Worm (Caenorhabditis elegans): Measurements from ENCODE around the gene mpz-5.

Gene mpz-5

ce11 chrIV:10330962-10331361 is 42.7 kb downstream of the mpz-5 start (continued):
- TF ChIP-seq daf-16 (GFP tag; optimal IDR thresholded peaks at IDR 0.05), result no peak
- peak; percentile 55 for TF ChIP-seq daf-16 (tag; optimal IDR thresholded peaks at IDR 0.05)
- TF ChIP-seq nhr-11 (tag; optimal IDR thresholded peaks at IDR 0.05), result no peak
- TF ChIP-seq daf-12 (tag; optimal IDR thresholded peaks at IDR 0.05), result no peak
- no peak for TF ChIP-seq daf-8 (GFP tag; IDR thresholded peaks at IDR 0.05)
- TF ChIP-seq nhr-28 (tag; optimal IDR thresholded peaks at IDR 0.05), result peak; percentile 61
- no peak for TF ChIP-seq nhr-111 (GFP tag; optimal IDR thresholded peaks at IDR 0.05)
- no peak for TF ChIP-seq madf-9 (GFP tag; conservative IDR thresholded peaks at IDR 0.05)
- 0 out of 2 replicates have a peak, but pooled peaks have one; percentile 14 for TF ChIP-seq ctbp-1 (GFP tag; IDR thresholded peaks at IDR 0.05)
- no peak for TF ChIP-seq duxl-1 (tag; optimal IDR thresholded peaks at IDR 0.05; ENCODE audit: poor library complexity)
- no peak for TF ChIP-seq lin-39 (tag; optimal IDR thresholded peaks at IDR 0.05)
- TF ChIP-seq hif-1 (tag; optimal IDR thresholded peaks at IDR 0.05), result no peak
- no peak for TF ChIP-seq skn-1 (tag; optimal IDR thresholded peaks at IDR 0.05)
- TF ChIP-seq sdz-12 (GFP tag; optimal IDR thresholded peaks at IDR 0.05), result no peak
- TF ChIP-seq mdl-1 (tag; optimal IDR thresholded peaks at IDR 0.05), result no peak
- TF ChIP-seq ztf-11 (tag; optimal IDR thresholded peaks at IDR 0.05), result no peak
- 0 out of 2 replicates have a peak, but pooled peaks have one; percentile 50 for TF ChIP-seq D1046.2 (GFP tag; IDR thresholded peaks at IDR 0.05)
- no peak for TF ChIP-seq R02D3.7 (tag; optimal IDR thresholded peaks at IDR 0.05)
- peak; percentile 14 for TF ChIP-seq nhr-102 (tag; optimal IDR thresholded peaks at IDR 0.05)
- TF ChIP-seq nhr-76 (tag; optimal IDR thresholded peaks at IDR 0.05), result no peak
- TF ChIP-seq ceh-20 (GFP tag; IDR thresholded peaks at IDR 0.05), result no peak
- no peak for TF ChIP-seq lin-29 (GFP tag; IDR thresholded peaks at IDR 0.05)
- peak; percentile 42; the same call in 1 of the 2 replicates for TF ChIP-seq snpc-1.2 (GFP tag; IDR thresholded peaks at IDR 0.05)
- TF ChIP-seq lin-1 (GFP tag; IDR thresholded peaks at IDR 0.05), result peak; percentile 41; the same call in 1 of the 2 replicates
- TF ChIP-seq spr-1 (tag; optimal IDR thresholded peaks at IDR 0.05), result no peak
- peak; percentile 55 for TF ChIP-seq pqm-1 (tag; optimal IDR thresholded peaks at IDR 0.05)
- TF ChIP-seq rbr-2 (tag; optimal IDR thresholded peaks at IDR 0.05), result peak; percentile 15
- peak; percentile 37; the same call in 1 of the 2 replicates for TF ChIP-seq egl-43 (GFP tag; IDR thresholded peaks at IDR 0.05)
- no peak for TF ChIP-seq F10B5.3 (tag; optimal IDR thresholded peaks at IDR 0.05)
- TF ChIP-seq nhr-25 (tag; optimal IDR thresholded peaks at IDR 0.05; ENCODE audit: borderline replicate concordance, insufficient read depth), result no peak
- TF ChIP-seq ama-1 (optimal IDR thresholded peaks at IDR 0.05), result peak; percentile 4
- no peak for TF ChIP-seq T20F7.1 (GFP tag; optimal IDR thresholded peaks at IDR 0.05)
- TF ChIP-seq arid-1 (GFP tag; conservative IDR thresholded peaks at IDR 0.05), result no peak
- TF ChIP-seq ZK546.5 (tag; optimal IDR thresholded peaks at IDR 0.05), result no peak
- TF ChIP-seq dmd-8 (GFP tag; IDR thresholded peaks at IDR 0.05), result no peak
- no peak for TF ChIP-seq Y105C5A.15 (GFP tag; IDR thresholded peaks at IDR 0.05)
- TF ChIP-seq snpc-4 (tag; optimal IDR thresholded peaks at IDR 0.05), result no peak
- TF ChIP-seq ces-1 (GFP tag; optimal IDR thresholded peaks at IDR 0.05), result no peak
- TF ChIP-seq gei-8 (GFP tag; optimal IDR thresholded peaks at IDR 0.05), result no peak
- no peak for TF ChIP-seq ceh-28 (tag; optimal IDR thresholded peaks at IDR 0.05)
- peak; percentile 11 for TF ChIP-seq mes-2 (tag; optimal IDR thresholded peaks at IDR 0.05; ENCODE audit: poor library complexity, severe bottlenecking)
- no peak for TF ChIP-seq ztf-7 (tag; optimal IDR thresholded peaks at IDR 0.05)
- no peak for TF ChIP-seq tag-97 (GFP tag; IDR thresholded peaks at IDR 0.05)
- peak; percentile 23 for TF ChIP-seq mep-1 (tag; optimal IDR thresholded peaks at IDR 0.05)
- TF ChIP-seq zag-1 (tag; optimal IDR thresholded peaks at IDR 0.05), result no peak
- TF ChIP-seq aha-1 (tag), result peak; percentile 72
- peak; percentile 84 for TF ChIP-seq hlh-11 (tag; optimal IDR thresholded peaks at IDR 0.05)
- TF ChIP-seq cey-2 (tag; optimal IDR thresholded peaks at IDR 0.05; ENCODE audit: borderline replicate concordance, insufficient read depth), result no peak
- TF ChIP-seq dmd-6 (GFP tag; IDR thresholded peaks at IDR 0.05), result peak; percentile 59
- TF ChIP-seq nhr-77 (tag; optimal IDR thresholded peaks at IDR 0.05), result peak; percentile 8
